Fruit fly (Drosophila melanogaster) whole organism, embryonic: ENCODE results near the gene CG9837.

Source experiments
- Antp ChIP-seq: fragments of 200-800 bp; sonication (Bioruptor generic); optimal IDR thresholded peaks from 3 replicates; lab custom pipeline; 2016; ENCODE audit warnings: missing biosample characterization, missing genetic modification characterization
- CG10209 ChIP-seq: fragments of 200-800 bp; sonication (Bioruptor generic); optimal IDR thresholded peaks from 3 replicates; lab custom pipeline; 2017; ENCODE audit warnings: missing biosample characterization, mild to moderate bottlenecking, missing genetic modification characterization, missing genetic modification reagents
- CG11093 ChIP-seq: fragments of 200-800 bp; sonication (Bioruptor generic); IDR thresholded peaks from 3 replicates; pipeline ENCODE4 v1.3.6; 2022; ENCODE audit warnings: missing biosample characterization, missing genetic modification characterization
- CG13424 ChIP-seq: fragments of 200-800 bp; sonication (Bioruptor generic); optimal IDR thresholded peaks from 2 replicates; lab custom pipeline; 2019; ENCODE audit warnings: missing biosample characterization, mild to moderate bottlenecking, missing genetic modification characterization, moderate library complexity
- Sry-δ ChIP-seq: fragments of 200-800 bp; sonication (Bioruptor generic); optimal IDR thresholded peaks from 2 replicates; lab custom pipeline; 2016; ENCODE audit warnings: missing biosample characterization, missing genetic modification characterization
- trem ChIP-seq: fragments of 200-800 bp; optimal IDR thresholded peaks from 3 replicates; lab custom pipeline; 2019; ENCODE audit warnings: missing biosample characterization, mild to moderate bottlenecking, missing genetic modification characterization, moderate library complexity

dm6 chr3R:8773135-8773534, 40.2 kb downstream of the CG9837 start, which contains the start of gene CG34301:
- TF ChIP-seq CG11093 (GFP tag; lab: Robert Waterston, UW) = no peak
- no peak for TF ChIP-seq Sry-δ (GFP tag; lab: Kevin White, UChicago)
- TF ChIP-seq Antp (GFP tag; lab: Kevin White, UChicago) = no peak
- no peak for TF ChIP-seq CG13424
- no peak for TF ChIP-seq trem (tag; lab: Kevin White, UChicago)
- TF ChIP-seq CG10209 (GFP tag; lab: Kevin White, UChicago) = no peak
